Worm (Caenorhabditis elegans) whole organism, young adult: Measurements from ENCODE around the gene T02E9.6.

Source experiments
- B0035.1 ChIP-seq: sonication (generic microtip); optimal IDR thresholded peaks from 2 replicates; lab custom pipeline; 2016; ENCODE audit warnings: missing genetic modification characterization, mild to moderate bottlenecking, missing compliant biosample characterization, missing genotype, missing genetic modification reagents
- ama-1 ChIP-seq, 3 experiments: fragments of 150-350 bp in 1 of 3; sonication (generic microtip) in 2 of 3; optimal IDR thresholded peaks; 2 replicates each; lab custom pipeline; 2014 to 2018; ENCODE audit warnings: missing biosample characterization in 2 of 3, missing genetic modification characterization in 2 of 3, missing genetic modification reagents in 2 of 3
- ccch-3 ChIP-seq: fragments of 200-800 bp; sonication (Bioruptor generic); optimal IDR thresholded peaks from 2 replicates; lab custom pipeline; 2018; ENCODE audit warnings: mild to moderate bottlenecking, missing genetic modification characterization, missing compliant biosample characterization
- chd-7 ChIP-seq: sonication (generic microtip); optimal IDR thresholded peaks from 2 replicates; lab custom pipeline; 2016; ENCODE audit warnings: mild to moderate bottlenecking, missing genetic modification characterization, moderate library complexity, missing compliant biosample characterization
- egl-44 ChIP-seq: fragments of 200-800 bp; sonication (Bioruptor generic); IDR thresholded peaks from 2 replicates; pipeline ENCODE4 v1.3.6; 2022; ENCODE audit warnings: missing genetic modification reagents, missing genetic modification characterization, missing compliant biosample characterization
- nfya-1 ChIP-seq: sonication (generic microtip); optimal IDR thresholded peaks from 2 replicates; lab custom pipeline; 2017; ENCODE audit warnings: antibody characterized with exemption, missing compliant biosample characterization, missing genetic modification characterization, borderline replicate concordance; ENCODE audit not compliant: insufficient read depth
- nfya-2 ChIP-seq: fragments of 200-800 bp; sonication (Bioruptor generic); IDR thresholded peaks from 2 replicates; pipeline ENCODE4 v1.3.6; 2022; ENCODE audit warnings: missing genetic modification reagents, missing genetic modification characterization, missing compliant biosample characterization
- snpc-1.3 ChIP-seq: sonication (generic microtip); optimal IDR thresholded peaks from 2 replicates; lab custom pipeline; 2017; ENCODE audit warnings: missing genetic modification characterization, mild to moderate bottlenecking, missing compliant biosample characterization, antibody characterized with exemption, moderate library complexity, missing genotype, missing genetic modification reagents; ENCODE audit not compliant: insufficient read depth
- ztf-26 ChIP-seq: sonication (generic microtip); optimal IDR thresholded peaks from 2 replicates; lab custom pipeline; 2017; ENCODE audit warnings: missing genetic modification characterization, missing compliant biosample characterization

ce11 chrV:11304879-11305278 is 29.2 kb downstream of the T02E9.6 start, which contains the start of gene srh-45:
- no peak for TF ChIP-seq egl-44 (GFP tag; lab: Robert Waterston, UW)
- no peak for TF ChIP-seq ama-1 (optimal IDR thresholded peaks at IDR 0.05; lab: Kevin White, UChicago)
- no peak for TF ChIP-seq ama-1 (GFP tag; optimal IDR thresholded peaks at IDR 0.05; lab: Kevin White, UChicago)
- no peak for TF ChIP-seq snpc-1.3 (tag; lab: Kevin White, UChicago)
- no peak for TF ChIP-seq B0035.1 (tag; lab: Kevin White, UChicago)
- no peak for TF ChIP-seq ztf-26 (tag; lab: Kevin White, UChicago)
- no peak for TF ChIP-seq chd-7
- no peak for TF ChIP-seq nfya-2 (GFP tag; lab: Robert Waterston, UW)
- TF ChIP-seq nfya-1 (tag; lab: Kevin White, UChicago) = no peak
- no peak for TF ChIP-seq ccch-3 (GFP tag; lab: Kevin White, UChicago)
